Fruit fly (Drosophila melanogaster): ENCODE measurements around the gene CG13658.

CG13658 gene

DNA sequence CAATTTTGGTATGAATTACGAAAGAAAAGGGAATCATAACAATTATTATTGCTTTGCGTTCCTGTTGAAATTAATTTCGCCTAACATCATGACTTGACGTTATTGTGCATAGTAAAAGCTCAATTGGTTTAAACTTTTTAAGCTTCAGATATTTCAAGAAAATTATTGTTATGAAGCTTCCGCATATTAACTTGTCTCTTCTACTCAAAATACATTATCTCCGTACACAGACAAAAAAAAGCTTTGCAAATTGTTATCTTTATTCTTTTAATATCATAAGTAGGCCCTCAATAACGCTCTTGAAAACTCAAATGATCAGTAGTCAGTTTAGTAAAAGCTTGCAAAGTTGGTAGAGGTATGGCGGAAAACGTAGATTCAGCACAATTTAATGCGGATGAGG is at the start of gene CG13658:
TSS of gene CG13658 (plus strand) at position 347 of the 400 bp plus-strand sequence.
- no peak for TF ChIP-seq CTCF (optimal IDR thresholded peaks at IDR 0.05)

dm6 chr3R:25238771-25239700 is 48.2 kb upstream of the CG13658 start:
- TF ChIP-seq CTCF (optimal IDR thresholded peaks at IDR 0.05) (no peak), CG8478 (optimal IDR thresholded peaks at IDR 0.05) (no peak)

dm6 chr3R:25239880-25240279 is 47.4 kb upstream of the CG13658 start, which contains the start of gene to:
Gene to, plus strand, starts transcription at chr3R:25240180.
- TF ChIP-seq CTCF (optimal IDR thresholded peaks at IDR 0.05) (no peak), CG8478 (optimal IDR thresholded peaks at IDR 0.05) (no peak)

- TF ChIP-seq CTCF (optimal IDR thresholded peaks at IDR 0.05) (no peak), CG8478 (optimal IDR thresholded peaks at IDR 0.05) (no peak)
Measured at dm6 chr3R:25241507-25242070, 45.7 kb upstream of the CG13658 start, which contains the start of gene CG11854. Gene CG11854, plus strand, starts transcription at chr3R:25242020.

dm6 chr3R:25245052-25245813 is 42.0 kb upstream of the CG13658 start, which contains the start of gene bam:
Gene bam, minus strand, starts transcription at chr3R:25245109.
- TF ChIP-seq CTCF (optimal IDR thresholded peaks at IDR 0.05), result peak; percentile 34 to 61
- TF ChIP-seq CG8478 (optimal IDR thresholded peaks at IDR 0.05), result no peak

- TF ChIP-seq CG8478 (optimal IDR thresholded peaks at IDR 0.05), result no peak
- TF ChIP-seq CTCF (optimal IDR thresholded peaks at IDR 0.05), result peak in 1 of 2 experiments; percentile 31
Measured at dm6 chr3R:25247379-25247869, 39.9 kb upstream of the CG13658 start, which contains the start of the genes RpS27 and Nup37. Gene RpS27, minus strand, starts transcription at chr3R:25247514. Gene Nup37, plus strand, starts transcription at chr3R:25247658.

- TF ChIP-seq CG8478 (optimal IDR thresholded peaks at IDR 0.05), result no peak
- peak; percentile 8 to 30 for TF ChIP-seq CTCF (optimal IDR thresholded peaks at IDR 0.05)
Measured at dm6 chr3R:25249145-25250141, 37.8 kb upstream of the CG13658 start, which contains the start of gene Nup358. Gene Nup358, plus strand, starts transcription at chr3R:25249348.

dm6 chr3R:25258628-25259240 is 28.5 kb upstream of the CG13658 start, which contains the start of gene CG11857:
Gene CG11857, plus strand, starts transcription at chr3R:25258898.
- TF ChIP-seq CG8478 (optimal IDR thresholded peaks at IDR 0.05) (no peak), CTCF (optimal IDR thresholded peaks at IDR 0.05) (peak; percentile 7 to 17)

- TF ChIP-seq CTCF (optimal IDR thresholded peaks at IDR 0.05), result no peak
Measured at dm6 chr3R:25260670-25261069, 26.6 kb upstream of the CG13658 start.

DNA sequence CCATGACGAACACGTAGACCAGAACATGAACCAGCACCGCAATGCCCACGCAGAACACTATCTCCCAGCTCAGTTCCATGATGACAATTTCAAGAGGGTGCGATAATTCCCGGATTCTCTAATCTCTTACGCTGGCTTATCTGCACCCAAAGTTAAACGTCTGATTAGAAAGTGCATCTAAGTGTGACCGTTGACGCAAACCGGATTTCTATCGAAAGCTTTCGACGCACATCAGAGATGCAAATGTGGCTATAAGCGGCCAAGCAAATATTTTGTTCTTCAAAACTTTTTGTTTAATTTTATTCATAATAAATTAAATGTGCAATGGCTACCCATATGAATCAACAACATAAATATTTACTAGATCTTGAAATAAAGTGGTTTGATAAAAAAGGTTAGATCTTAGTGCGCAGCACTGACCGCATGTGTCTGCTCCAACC is 24.9 kb upstream of the CG13658 start, which contains the start of the genes Kdsr and CG11858:
TSS of gene Kdsr (minus strand) at position 177 of the 440 bp plus-strand sequence.
TSS of gene CG11858 (plus strand) at position 420 of the 440 bp plus-strand sequence.
- TF ChIP-seq CTCF (optimal IDR thresholded peaks at IDR 0.05) (no peak), CG8478 (optimal IDR thresholded peaks at IDR 0.05) (no peak)

dm6 chr3R:25265589-25266201 is 21.6 kb upstream of the CG13658 start, which contains the start of the genes GlnRS and RIOK2:
Gene GlnRS, minus strand, starts transcription at chr3R:25265721.
Gene RIOK2, plus strand, starts transcription at chr3R:25265844.
- TF ChIP-seq CG8478 (optimal IDR thresholded peaks at IDR 0.05), result no peak
- TF ChIP-seq CTCF (optimal IDR thresholded peaks at IDR 0.05), result peak; percentile 0 to 51

dm6 chr3R:25266751-25267150 is 20.5 kb upstream of the CG13658 start:
- TF ChIP-seq CG8478 (optimal IDR thresholded peaks at IDR 0.05), result no peak
- no peak for TF ChIP-seq CTCF (optimal IDR thresholded peaks at IDR 0.05)

Measured in S2 (cell line).